Worm (Caenorhabditis elegans) whole organism, L3 larva: ENCODE data around the gene ZK402.1.

Source experiments
- R02D3.7 ChIP-seq: fragments of 150-350 bp; optimal IDR thresholded peaks from 2 replicates; lab custom pipeline; 2014; ENCODE audit warnings: missing biosample characterization, missing genetic modification characterization
- ZK546.5 ChIP-seq: sonication (generic microtip); optimal IDR thresholded peaks from 2 replicates; lab custom pipeline; 2017; ENCODE audit warnings: missing biosample characterization, missing genetic modification characterization
- aly-2 ChIP-seq: fragments of 150-350 bp; optimal IDR thresholded peaks from 2 replicates; lab custom pipeline; 2014; ENCODE audit warnings: missing biosample characterization, missing genetic modification characterization
- ama-1 ChIP-seq: fragments of 150-350 bp; optimal IDR thresholded peaks from 2 replicates; lab custom pipeline; 2018
- ceh-16 ChIP-seq: sonication (generic microtip); optimal IDR thresholded peaks from 2 replicates; lab custom pipeline; 2017; ENCODE audit warnings: missing biosample characterization, missing genetic modification characterization
- ceh-28 ChIP-seq: fragments of 150-350 bp; optimal IDR thresholded peaks from 2 replicates; lab custom pipeline; 2014; ENCODE audit warnings: missing biosample characterization, missing genetic modification reagents, missing genetic modification characterization
- ceh-82 ChIP-seq: fragments of 150-350 bp; optimal IDR thresholded peaks from 2 replicates; lab custom pipeline; 2014; ENCODE audit warnings: missing biosample characterization, missing genetic modification characterization
- ceh-9 ChIP-seq: sonication (generic microtip); optimal IDR thresholded peaks from 2 replicates; lab custom pipeline; 2018; ENCODE audit warnings: missing biosample characterization, missing genetic modification characterization
- egl-27 ChIP-seq: sonication (generic microtip); optimal IDR thresholded peaks from 4 replicates; lab custom pipeline; 2017; ENCODE audit warnings: missing biosample characterization, missing genetic modification reagents, missing genetic modification characterization
- egl-5 ChIP-seq: fragments of 150-350 bp; optimal IDR thresholded peaks from 2 replicates; lab custom pipeline; 2017; ENCODE audit warnings: missing biosample characterization, missing genetic modification reagents, missing genetic modification characterization, inconsistent platforms
- elt-1 ChIP-seq: fragments of 150-350 bp; optimal IDR thresholded peaks from 2 replicates; lab custom pipeline; 2014; ENCODE audit warnings: missing biosample characterization, missing genetic modification characterization
- elt-2 ChIP-seq: sonication (generic microtip); optimal IDR thresholded peaks from 2 replicates; lab custom pipeline; 2016; ENCODE audit warnings: missing genetic modification reagents, mild to moderate bottlenecking, missing genetic modification characterization, missing compliant biosample characterization
- elt-3 ChIP-seq, 3 experiments: fragments of 150-350 bp in 1 of 3; sonication (generic microtip) in 2 of 3; optimal IDR thresholded peaks; 2 replicates in 2 of 3; 4 replicates in 1 of 3; lab custom pipeline; 2014 to 2017; ENCODE audit warnings: missing biosample characterization in 3 of 3, missing genetic modification characterization in 3 of 3
- eor-1 ChIP-seq, 2 experiments: fragments of 150-350 bp; optimal IDR thresholded peaks; 2 replicates each; lab custom pipeline; 2014 to 2018; ENCODE audit warnings: missing biosample characterization in 2 of 2, missing genetic modification characterization in 2 of 2
- fkh-10 ChIP-seq: sonication (generic microtip); optimal IDR thresholded peaks from 2 replicates; lab custom pipeline; 2017; ENCODE audit warnings: missing biosample characterization, missing genetic modification reagents, missing genetic modification characterization
- fkh-2 ChIP-seq: fragments of 150-350 bp; optimal IDR thresholded peaks from 2 replicates; lab custom pipeline; 2014; ENCODE audit warnings: missing biosample characterization, missing genetic modification reagents, missing genetic modification characterization
- fos-1 ChIP-seq: fragments of 150-350 bp; optimal IDR thresholded peaks from 2 replicates; lab custom pipeline; 2014; ENCODE audit warnings: missing biosample characterization, missing genetic modification characterization
- jun-1 ChIP-seq: fragments of 150-350 bp; optimal IDR thresholded peaks from 2 replicates; lab custom pipeline; 2014; ENCODE audit warnings: missing biosample characterization, missing genetic modification reagents, missing genetic modification characterization
- lin-15B ChIP-seq: fragments of 150-350 bp; optimal IDR thresholded peaks from 2 replicates; lab custom pipeline; 2014; ENCODE audit warnings: missing biosample characterization, missing genetic modification characterization
- lin-39 ChIP-seq: fragments of 150-350 bp; optimal IDR thresholded peaks from 2 replicates; lab custom pipeline; 2018; ENCODE audit warnings: missing biosample characterization, missing genetic modification reagents, missing genetic modification characterization
- lsy-12 ChIP-seq: sonication (generic microtip); optimal IDR thresholded peaks from 2 replicates; lab custom pipeline; 2016; ENCODE audit warnings: mild to moderate bottlenecking, missing genetic modification characterization, missing compliant biosample characterization
- mdl-1 ChIP-seq: fragments of 150-350 bp; optimal IDR thresholded peaks from 2 replicates; lab custom pipeline; 2014; ENCODE audit warnings: missing biosample characterization, missing genetic modification characterization
- mml-1 ChIP-seq: fragments of 150-350 bp; sonication (generic microtip); optimal IDR thresholded peaks from 3 replicates; lab custom pipeline; 2014; ENCODE audit warnings: missing biosample characterization, missing genetic modification characterization
- nfya-1 ChIP-seq: sonication (generic microtip); optimal IDR thresholded peaks from 2 replicates; lab custom pipeline; 2017; ENCODE audit warnings: missing genetic modification characterization, mild to moderate bottlenecking, missing compliant biosample characterization, antibody characterized with exemption, moderate library complexity; ENCODE audit not compliant: insufficient read depth
- nhr-11 ChIP-seq: fragments of 150-350 bp; optimal IDR thresholded peaks from 2 replicates; lab custom pipeline; 2014; ENCODE audit warnings: missing biosample characterization, missing genetic modification characterization
- nhr-12 ChIP-seq: fragments of 150-350 bp; optimal IDR thresholded peaks from 2 replicates; lab custom pipeline; 2014; ENCODE audit warnings: missing biosample characterization, missing genetic modification characterization
- nhr-23 ChIP-seq: fragments of 150-350 bp; optimal IDR thresholded peaks from 2 replicates; lab custom pipeline; 2014; ENCODE audit warnings: missing biosample characterization, missing genetic modification reagents, missing genetic modification characterization
- nhr-237 ChIP-seq: fragments of 150-350 bp; optimal IDR thresholded peaks from 2 replicates; lab custom pipeline; 2014; ENCODE audit warnings: missing biosample characterization, missing genetic modification characterization
- nhr-25 ChIP-seq: sonication (generic microtip); optimal IDR thresholded peaks from 2 replicates; lab custom pipeline; 2017; ENCODE audit warnings: missing biosample characterization, missing genetic modification characterization
- nhr-28 ChIP-seq: fragments of 150-350 bp; optimal IDR thresholded peaks from 2 replicates; lab custom pipeline; 2014; ENCODE audit warnings: missing biosample characterization, missing genetic modification characterization
- nhr-43 ChIP-seq: sonication (generic microtip); optimal IDR thresholded peaks from 2 replicates; lab custom pipeline; 2016; ENCODE audit warnings: mild to moderate bottlenecking, missing genetic modification characterization, missing compliant biosample characterization; ENCODE audit not compliant: poor library complexity, severe bottlenecking
- nhr-67 ChIP-seq: fragments of 150-350 bp; optimal IDR thresholded peaks from 2 replicates; lab custom pipeline; 2014; ENCODE audit warnings: missing biosample characterization, missing genetic modification characterization
- nhr-76 ChIP-seq: fragments of 150-350 bp; sonication (generic microtip); optimal IDR thresholded peaks from 5 replicates; lab custom pipeline; 2014; ENCODE audit warnings: missing biosample characterization, missing genetic modification characterization
- nhr-77 ChIP-seq: fragments of 150-350 bp; optimal IDR thresholded peaks from 2 replicates; lab custom pipeline; 2014; ENCODE audit warnings: missing biosample characterization, missing genetic modification characterization
- pha-4 ChIP-seq: fragments of 150-350 bp; optimal IDR thresholded peaks from 2 replicates; lab custom pipeline; 2014; ENCODE audit warnings: missing biosample characterization, missing genetic modification reagents, missing genetic modification characterization
- pqm-1 ChIP-seq: fragments of 150-350 bp; optimal IDR thresholded peaks from 2 replicates; lab custom pipeline; 2017; ENCODE audit warnings: missing biosample characterization, missing genetic modification characterization, inconsistent platforms
- sea-2 ChIP-seq: fragments of 150-350 bp; sonication (generic microtip); optimal IDR thresholded peaks from 4 replicates; lab custom pipeline; 2014; ENCODE audit warnings: missing biosample characterization, missing genetic modification reagents, missing genetic modification characterization
- skn-1 ChIP-seq: fragments of 150-350 bp; optimal IDR thresholded peaks from 2 replicates; lab custom pipeline; 2014; ENCODE audit warnings: missing biosample characterization, missing genetic modification characterization
- snpc-4 ChIP-seq: fragments of 150-350 bp; optimal IDR thresholded peaks from 2 replicates; lab custom pipeline; 2014; ENCODE audit warnings: missing biosample characterization, missing genetic modification characterization
- unc-39 ChIP-seq: sonication (generic microtip); optimal IDR thresholded peaks from 4 replicates; lab custom pipeline; 2017; ENCODE audit warnings: missing biosample characterization, missing genetic modification characterization
- unc-62 ChIP-seq: fragments of 150-350 bp; sonication (generic microtip); optimal IDR thresholded peaks from 4 replicates; lab custom pipeline; 2014; ENCODE audit warnings: missing biosample characterization, missing genetic modification reagents, missing genetic modification characterization
- zag-1 ChIP-seq: fragments of 150-350 bp; optimal IDR thresholded peaks from 2 replicates; lab custom pipeline; 2014; ENCODE audit warnings: missing biosample characterization, missing genetic modification characterization
- ztf-11 ChIP-seq: fragments of 150-350 bp; optimal IDR thresholded peaks from 2 replicates; lab custom pipeline; 2014; ENCODE audit warnings: missing biosample characterization, missing genetic modification characterization
- ztf-4 ChIP-seq: fragments of 150-350 bp; optimal IDR thresholded peaks from 2 replicates; lab custom pipeline; 2014; ENCODE audit warnings: missing biosample characterization, missing genetic modification characterization

The ZK402.1 gene

ce11 chrX:1440161-1440560 is 36.1 kb downstream of the ZK402.1 start, which contains the start of gene sedl-1:
Gene sedl-1, minus strand, starts transcription at chrX:1440261.
- TF ChIP-seq ceh-82 (tag; lab: Kevin White, UChicago) (no peak), nhr-237 (no peak), ceh-28 (no peak), R02D3.7 (no peak)

DNA sequence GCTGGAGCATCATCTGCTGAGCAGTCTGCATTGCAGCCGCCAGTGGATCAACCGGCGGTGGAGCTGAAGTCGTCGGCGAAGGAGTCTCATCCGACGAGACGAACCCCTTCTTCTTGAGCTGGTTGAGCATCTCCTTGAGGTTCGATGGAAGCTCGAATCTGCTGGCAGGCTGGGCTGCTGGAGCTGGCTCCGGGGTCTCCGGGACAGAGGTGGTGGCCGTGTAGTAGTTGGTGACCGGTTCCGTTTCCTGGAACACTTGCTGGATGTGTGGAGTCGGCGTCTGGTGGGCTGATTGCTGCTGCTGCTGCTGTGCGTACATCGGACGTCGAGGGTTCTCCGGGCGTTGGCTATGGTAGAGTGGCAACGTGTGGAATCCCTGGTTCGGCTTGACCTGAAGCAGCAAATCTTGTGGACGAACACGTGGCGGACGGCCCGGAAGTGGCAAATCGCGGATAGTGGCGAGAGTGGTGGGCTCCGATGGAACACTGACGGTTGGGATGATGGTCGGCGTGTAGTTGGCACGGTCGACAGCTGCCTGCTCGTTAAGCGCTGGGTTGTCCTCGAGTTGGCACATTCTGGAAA is 37.6 kb downstream of the ZK402.1 start:
- no peak for TF ChIP-seq fkh-10 (GFP tag; lab: Kevin White, UChicago)
- no peak for TF ChIP-seq unc-62 (GFP tag; lab: Kevin White, UChicago)
- no peak for TF ChIP-seq fkh-2 (tag; lab: Kevin White, UChicago)
- no peak for TF ChIP-seq ZK546.5
- TF ChIP-seq nhr-77 (tag; lab: Kevin White, UChicago) = no peak
- TF ChIP-seq nhr-237 = no peak
- no peak for TF ChIP-seq nhr-67 (tag; lab: Kevin White, UChicago)
- no peak for TF ChIP-seq skn-1 (tag; lab: Kevin White, UChicago)
- TF ChIP-seq lsy-12 (tag; lab: Kevin White, UChicago) = no peak
- no peak for TF ChIP-seq lin-39 (tag; lab: Kevin White, UChicago)
- TF ChIP-seq ceh-28 = no peak
- TF ChIP-seq ceh-82 (tag; lab: Kevin White, UChicago) = no peak
- no peak for TF ChIP-seq nfya-1
- no peak for TF ChIP-seq nhr-23 (tag; lab: Kevin White, UChicago)
- TF ChIP-seq ztf-11 (tag; lab: Kevin White, UChicago) = no peak
- TF ChIP-seq ama-1 = no peak
- TF ChIP-seq egl-5 (tag; lab: Kevin White, UChicago) = no peak
- no peak for TF ChIP-seq ztf-4 (tag; lab: Kevin White, UChicago)
- no peak for TF ChIP-seq nhr-12 (tag; lab: Kevin White, UChicago)

DNA sequence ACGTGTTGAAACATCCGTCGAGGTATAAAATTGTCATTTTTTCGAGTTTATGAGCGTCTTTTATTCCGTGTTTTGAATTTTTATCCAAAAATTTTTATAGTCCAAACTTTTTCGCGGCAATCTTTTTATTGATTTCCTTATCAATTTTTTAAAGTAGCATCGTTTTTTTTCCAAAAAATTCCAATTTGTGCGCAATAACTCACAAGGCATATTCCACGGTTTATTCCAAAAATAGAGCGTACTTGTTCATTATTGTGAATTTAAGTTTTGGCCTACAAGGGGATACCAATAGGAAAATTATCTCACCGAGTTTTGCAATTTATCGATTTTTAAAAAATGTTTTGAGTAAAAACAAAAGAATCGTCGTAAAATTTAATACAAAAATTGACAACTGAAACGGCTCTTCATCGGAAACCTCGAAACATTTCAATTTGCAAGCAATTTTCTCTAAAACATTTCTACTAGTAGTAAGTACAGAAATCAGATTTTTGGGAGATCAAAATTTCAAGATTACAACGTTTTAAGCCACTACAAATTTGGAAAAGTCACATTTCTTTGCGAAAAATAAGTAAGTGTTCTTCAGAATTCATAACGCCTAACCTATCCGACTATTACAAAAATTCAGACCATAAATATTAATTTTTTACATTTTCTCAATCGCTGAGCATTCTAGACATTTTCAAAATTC is 39.6 kb downstream of the ZK402.1 start:
- peak; percentile 21 for TF ChIP-seq nhr-23 (tag; lab: Kevin White, UChicago)
- peak; percentile 28 for TF ChIP-seq ceh-28
- TF ChIP-seq nhr-77 (tag; lab: Kevin White, UChicago) = no peak
- no peak for TF ChIP-seq nhr-67 (tag; lab: Kevin White, UChicago)
- TF ChIP-seq elt-2 (tag; lab: Kevin White, UChicago) = peak; percentile 34

DNA sequence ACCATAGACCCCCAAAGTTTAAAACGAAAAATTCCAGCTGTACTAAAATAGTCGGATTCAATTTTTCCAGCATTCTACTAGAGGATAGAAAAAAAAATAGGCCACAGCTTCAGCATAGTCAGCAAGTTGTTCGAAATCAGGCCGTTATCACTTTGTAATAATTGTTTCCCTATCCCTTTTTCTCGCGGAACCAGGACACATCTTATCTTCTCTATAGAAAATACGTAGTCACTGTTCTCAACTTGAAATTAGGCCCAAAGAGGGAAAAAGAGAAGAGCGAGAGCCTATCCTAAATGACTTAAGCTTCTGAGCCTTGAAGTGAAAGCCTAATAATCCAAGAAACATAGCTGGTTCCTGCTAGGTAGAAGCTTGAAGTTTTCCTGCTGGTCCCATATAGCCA is 41.6 kb downstream of the ZK402.1 start:
- TF ChIP-seq fkh-10 (GFP tag; lab: Kevin White, UChicago) = no peak
- TF ChIP-seq nhr-25 = peak; percentile 11
- no peak for TF ChIP-seq ceh-82 (tag; lab: Kevin White, UChicago)
- no peak for TF ChIP-seq egl-5 (tag; lab: Kevin White, UChicago)
- no peak for TF ChIP-seq zag-1 (tag; lab: Kevin White, UChicago)
- TF ChIP-seq elt-2 (tag; lab: Kevin White, UChicago) = peak; percentile 33
- no peak for TF ChIP-seq pha-4 (tag; lab: Kevin White, UChicago)
- no peak for TF ChIP-seq ceh-9
- TF ChIP-seq elt-1 (tag; lab: Kevin White, UChicago) = no peak
- no peak for TF ChIP-seq lin-39 (tag; lab: Kevin White, UChicago)
- TF ChIP-seq ceh-28 = no peak
- no peak for TF ChIP-seq nfya-1
- no peak for TF ChIP-seq mml-1 (tag; lab: Kevin White, UChicago)
- TF ChIP-seq egl-27 (tag; lab: Kevin White, UChicago) = no peak
- TF ChIP-seq unc-39 (tag; lab: Kevin White, UChicago) = no peak
- no peak for TF ChIP-seq fos-1
- peak; percentile 16 for TF ChIP-seq nhr-43 (tag; lab: Kevin White, UChicago)
- no peak for TF ChIP-seq nhr-28 (tag; lab: Kevin White, UChicago)
- peak; percentile 33 for TF ChIP-seq nhr-23 (tag; lab: Kevin White, UChicago)
- no peak for TF ChIP-seq ceh-16 (tag; lab: Kevin White, UChicago)
- TF ChIP-seq pqm-1 (tag; lab: Kevin White, UChicago) = no peak
- no peak for TF ChIP-seq lin-15B
- TF ChIP-seq nhr-12 (tag; lab: Kevin White, UChicago) = no peak
- TF ChIP-seq nhr-11 = no peak
- TF ChIP-seq snpc-4 = no peak
- no peak for TF ChIP-seq nhr-76 (tag; lab: Kevin White, UChicago)
- no peak for TF ChIP-seq sea-2
- peak; percentile 89 for TF ChIP-seq ama-1
- no peak for TF ChIP-seq eor-1 (tag; optimal IDR thresholded peaks at IDR 0.05; lab: Kevin White, UChicago)
- TF ChIP-seq unc-62 (GFP tag; lab: Kevin White, UChicago) = no peak
- TF ChIP-seq lsy-12 (tag; lab: Kevin White, UChicago) = peak; percentile 34
- no peak for TF ChIP-seq aly-2 (tag; lab: Kevin White, UChicago)
- TF ChIP-seq elt-3 (tag; optimal IDR thresholded peaks at IDR 0.05; lab: Kevin White, UChicago) = no peak
- no peak for TF ChIP-seq jun-1 (tag; lab: Kevin White, UChicago)
- no peak for TF ChIP-seq mdl-1
- no peak for TF ChIP-seq fkh-2 (tag; lab: Kevin White, UChicago)
- no peak for TF ChIP-seq nhr-67 (tag; lab: Kevin White, UChicago)
